Worm (Caenorhabditis elegans): ENCODE results near the gene Y51H7C.12.
"Not testable (repeated sequence)": the region's sequence is repeated elsewhere in the genome, so short reads cannot be mapped to it uniquely, and the experiment has no call there.

Gene Y51H7C.12

ce11 chrII:1473481-1473880, 26.9 kb upstream of the Y51H7C.12 start, which contains the start of gene H17B01.5:
H17B01.5 (minus strand) TSS chrII:1473581.
- TF ChIP-seq tab-1 (GFP tag; IDR thresholded peaks at IDR 0.05) = no peak
- TF ChIP-seq ztf-29 (GFP tag; IDR thresholded peaks at IDR 0.05) = no peak
- no peak for TF ChIP-seq cog-1 (tag; optimal IDR thresholded peaks at IDR 0.05)
- no peak for TF ChIP-seq flt-1 (GFP tag; IDR thresholded peaks at IDR 0.05)
- no peak for TF ChIP-seq ztf-23 (GFP tag; IDR thresholded peaks at IDR 0.05)
- TF ChIP-seq klf-2 (GFP tag; conservative IDR thresholded peaks at IDR 0.05) = no peak
- TF ChIP-seq med-1 (GFP tag; optimal IDR thresholded peaks at IDR 0.05; ENCODE audit: insufficient read depth) = no peak
- no peak for TF ChIP-seq T22C8.4 (GFP tag; IDR thresholded peaks at IDR 0.05)
- no peak for TF ChIP-seq ref-1 (GFP tag; conservative IDR thresholded peaks at IDR 0.05)

- no peak for TF ChIP-seq klf-2 (GFP tag; conservative IDR thresholded peaks at IDR 0.05)
- no peak for TF ChIP-seq tab-1 (GFP tag; IDR thresholded peaks at IDR 0.05)
- TF ChIP-seq ref-1 (GFP tag; conservative IDR thresholded peaks at IDR 0.05) = no peak
- no peak for TF ChIP-seq ztf-23 (GFP tag; IDR thresholded peaks at IDR 0.05)
Measured at ce11 chrII:1470515-1470966, 24.0 kb upstream of the Y51H7C.12 start, which contains the start of gene H17B01.2. H17B01.2 (plus strand) TSS chrII:1470565.

DNA sequence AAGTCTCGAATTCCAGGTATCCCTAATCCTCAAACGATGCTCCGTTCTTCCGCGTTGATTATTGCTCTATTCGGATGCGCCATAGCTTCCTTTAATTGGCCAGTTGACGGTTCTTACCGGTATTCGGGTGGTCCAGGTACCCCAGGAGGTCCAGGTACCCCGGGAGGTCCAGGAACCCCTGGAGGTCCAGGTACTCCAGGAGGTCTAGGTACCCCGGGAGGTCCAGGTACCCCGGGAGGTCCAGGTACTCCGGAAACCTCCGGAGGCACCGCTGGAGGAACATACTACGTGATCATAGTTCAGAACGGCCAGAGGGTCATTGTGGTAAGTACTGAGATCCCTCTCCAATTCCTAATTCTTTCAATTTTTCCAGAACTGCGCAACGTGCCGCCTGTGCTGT, 21.2 kb upstream of the Y51H7C.12 start, which contains the start of gene Y51H7C.1:
Y51H7C.1 (plus strand) TSS at position 17 of the 400 bp plus-strand sequence.
- TF ChIP-seq ztf-23 (GFP tag; IDR thresholded peaks at IDR 0.05); ztf-29 (GFP tag; IDR thresholded peaks at IDR 0.05); ref-1 (GFP tag; conservative IDR thresholded peaks at IDR 0.05): not testable (repeated sequence)

- no peak for TF ChIP-seq tab-1 (GFP tag; IDR thresholded peaks at IDR 0.05)
- TF ChIP-seq ref-1 (GFP tag; conservative IDR thresholded peaks at IDR 0.05) = no peak
- TF ChIP-seq flt-1 (GFP tag; IDR thresholded peaks at IDR 0.05) = no peak
- no peak for TF ChIP-seq T22C8.4 (GFP tag; IDR thresholded peaks at IDR 0.05)
- TF ChIP-seq med-1 (GFP tag; optimal IDR thresholded peaks at IDR 0.05; ENCODE audit: insufficient read depth) = no peak
- TF ChIP-seq klf-2 (GFP tag; conservative IDR thresholded peaks at IDR 0.05) = no peak
- TF ChIP-seq ztf-29 (GFP tag; IDR thresholded peaks at IDR 0.05) = no peak
Measured at ce11 chrII:1466448-1466847, 19.9 kb upstream of the Y51H7C.12 start, which contains the start of gene Y51H7C.13. Y51H7C.13 (minus strand) TSS chrII:1466548.

ce11 chrII:1457784-1458183, 11.2 kb upstream of the Y51H7C.12 start:
- TF ChIP-seq flt-1 (GFP tag; IDR thresholded peaks at IDR 0.05) (peak; percentile 70), ref-1 (GFP tag; conservative IDR thresholded peaks at IDR 0.05) (peak; percentile 63), tab-1 (GFP tag; IDR thresholded peaks at IDR 0.05) (peak; percentile 79; the same call in 1 of the 2 replicates), klf-2 (GFP tag; conservative IDR thresholded peaks at IDR 0.05) (peak; percentile 62), ztf-23 (GFP tag; IDR thresholded peaks at IDR 0.05) (peak; percentile 64; the same call in 1 of the 2 replicates)

- 0 out of 2 replicates have a peak, but pooled peaks have one; percentile 44 for TF ChIP-seq tab-1 (GFP tag; IDR thresholded peaks at IDR 0.05)
Measured at ce11 chrII:1454379-1454778, 7.8 kb upstream of the Y51H7C.12 start.

- peak; percentile 64; the same call in 1 of the 2 replicates for TF ChIP-seq klf-2 (GFP tag; conservative IDR thresholded peaks at IDR 0.05)
Measured at ce11 chrII:1453707-1454106, 7.2 kb upstream of the Y51H7C.12 start.

- 0 out of 2 replicates have a peak, but pooled peaks have one; percentile 37 for TF ChIP-seq ztf-23 (GFP tag; IDR thresholded peaks at IDR 0.05)
Measured at ce11 chrII:1453209-1453608, 6.7 kb upstream of the Y51H7C.12 start.

- TF ChIP-seq flt-1 (GFP tag; IDR thresholded peaks at IDR 0.05) (0 out of 2 replicates have a peak, but pooled peaks have one; percentile 52), tab-1 (GFP tag; IDR thresholded peaks at IDR 0.05) (0 out of 2 replicates have a peak, but pooled peaks have one; percentile 16), ref-1 (GFP tag; conservative IDR thresholded peaks at IDR 0.05) (peak; percentile 68), ztf-23 (GFP tag; IDR thresholded peaks at IDR 0.05) (peak; percentile 75; the same call in 1 of the 2 replicates), ztf-29 (GFP tag; IDR thresholded peaks at IDR 0.05) (0 out of 2 replicates have a peak, but pooled peaks have one; percentile 18), klf-2 (GFP tag; conservative IDR thresholded peaks at IDR 0.05) (peak; percentile 55; the same call in 1 of the 2 replicates)
Measured at ce11 chrII:1451975-1452374, 5.4 kb upstream of the Y51H7C.12 start.

ce11 chrII:1444911-1445310, 1.6 kb downstream of the Y51H7C.12 start, which contains the start of gene scl-17:
scl-17 (plus strand) TSS chrII:1445211.
- no peak for TF ChIP-seq T22C8.4 (GFP tag; IDR thresholded peaks at IDR 0.05)
- no peak for TF ChIP-seq flt-1 (GFP tag; IDR thresholded peaks at IDR 0.05)
- TF ChIP-seq cog-1 (tag; optimal IDR thresholded peaks at IDR 0.05) = no peak
- no peak for TF ChIP-seq ref-1 (GFP tag; conservative IDR thresholded peaks at IDR 0.05)
- TF ChIP-seq ztf-29 (GFP tag; IDR thresholded peaks at IDR 0.05) = no peak
- TF ChIP-seq ztf-23 (GFP tag; IDR thresholded peaks at IDR 0.05) = no peak
- TF ChIP-seq klf-2 (GFP tag; conservative IDR thresholded peaks at IDR 0.05) = no peak
- no peak for TF ChIP-seq med-1 (GFP tag; optimal IDR thresholded peaks at IDR 0.05; ENCODE audit: insufficient read depth)
- TF ChIP-seq tab-1 (GFP tag; IDR thresholded peaks at IDR 0.05) = no peak

ce11 chrII:1441479-1441878, 5.1 kb downstream of the Y51H7C.12 start:
- TF ChIP-seq cog-1 (tag; optimal IDR thresholded peaks at IDR 0.05) (no peak), ztf-23 (GFP tag; IDR thresholded peaks at IDR 0.05) (no peak), T22C8.4 (GFP tag; IDR thresholded peaks at IDR 0.05) (no peak), med-1 (GFP tag; optimal IDR thresholded peaks at IDR 0.05; ENCODE audit: insufficient read depth) (no peak), klf-2 (GFP tag; conservative IDR thresholded peaks at IDR 0.05) (no peak), ref-1 (GFP tag; conservative IDR thresholded peaks at IDR 0.05) (no peak), flt-1 (GFP tag; IDR thresholded peaks at IDR 0.05) (no peak), ztf-29 (GFP tag; IDR thresholded peaks at IDR 0.05) (no peak), tab-1 (GFP tag; IDR thresholded peaks at IDR 0.05) (no peak)
